Fruit fly (Drosophila melanogaster) Kc167 (cell line): ENCODE results near the gene CG14650.

Source experiments
- Myc ChIP-seq: fragments of >200 bp; optimal IDR thresholded peaks from 2 replicates; lab custom pipeline; 2017; ENCODE audit warnings: missing external identifiers
- insv ChIP-seq: fragments of >200 bp; optimal IDR thresholded peaks from 3 replicates; lab custom pipeline; 2018; ENCODE audit warnings: missing external identifiers
- psq ChIP-seq: fragments of >200 bp; optimal IDR thresholded peaks from 2 replicates; lab custom pipeline; 2017; ENCODE audit warnings: missing external identifiers
- ttk ChIP-seq: sonication (Bioruptor generic); optimal IDR thresholded peaks from 2 replicates; lab custom pipeline; 2017; ENCODE audit warnings: missing external identifiers

DNA sequence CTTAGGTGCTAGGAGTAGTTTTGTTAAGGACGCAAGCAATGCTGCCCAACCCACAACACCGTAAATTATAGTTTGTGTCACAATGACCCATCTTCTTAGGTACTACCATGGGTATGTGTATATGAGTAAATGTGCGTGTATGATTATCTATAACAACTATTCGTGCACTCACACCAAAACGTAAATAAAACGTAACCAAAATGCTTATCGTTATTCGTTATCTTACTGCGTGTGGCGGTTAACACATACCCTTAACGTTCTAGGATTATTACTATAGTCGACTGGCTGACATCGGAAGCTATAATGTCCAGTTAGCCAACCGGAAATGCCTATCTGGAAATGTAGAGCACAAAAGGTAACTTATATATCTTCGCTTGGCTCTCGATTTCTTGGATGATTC is 7.9 kb downstream of the CG14650 start:
- TF ChIP-seq Myc (lab: Kevin White, UChicago) (no peak), psq (lab: Kevin White, UChicago) (no peak), insv (lab: Kevin White, UChicago) (no peak), ttk (lab: Kevin White, UChicago) (no peak)
